Worm (Caenorhabditis elegans): ENCODE measurements around the gene rabs-5.

- TF ChIP-seq ama-1 (optimal IDR thresholded peaks at IDR 0.05) (no peak), ama-1 (GFP tag; optimal IDR thresholded peaks at IDR 0.05) (no peak), lsy-27 (tag; optimal IDR thresholded peaks at IDR 0.05; ENCODE audit: borderline replicate concordance, insufficient read depth) (no peak), hlh-12 (tag; optimal IDR thresholded peaks at IDR 0.05) (no peak), sea-2 (GFP tag; IDR thresholded peaks at IDR 0.05) (no peak), ztf-28 (GFP tag; IDR thresholded peaks at IDR 0.05) (no peak), aptf-3 (GFP tag; IDR thresholded peaks at IDR 0.05) (no peak), Y95B8A.8 (GFP tag; IDR thresholded peaks at IDR 0.05) (no peak)
Measured at ce11 chrIV:8118790-8119189, 11.4 kb upstream of the rabs-5 start, which contains the start of gene F42G8.8.
